Worm (Caenorhabditis elegans) whole organism, late embryonic: ENCODE results near the gene F39F10.4.
"Not testable (repeated sequence)": the region's sequence is repeated elsewhere in the genome, so short reads cannot be mapped to it uniquely, and the experiment has no call there.

ENCODE experiments used
- C08G9.2 ChIP-seq: sonication (generic microtip); optimal IDR thresholded peaks from 2 replicates; lab custom pipeline; 2016; ENCODE audit warnings: mild to moderate bottlenecking, missing genetic modification characterization, moderate library complexity, missing compliant biosample characterization
- F13H6.1 ChIP-seq: sonication (generic microtip); optimal IDR thresholded peaks from 2 replicates; lab custom pipeline; 2016; ENCODE audit warnings: missing genetic modification characterization, missing compliant biosample characterization
- K02D7.2 ChIP-seq: sonication (generic microtip); optimal IDR thresholded peaks from 2 replicates; lab custom pipeline; 2017; ENCODE audit warnings: mild to moderate bottlenecking, missing genetic modification characterization, missing compliant biosample characterization
- ahr-1 ChIP-seq: sonication (generic microtip); optimal IDR thresholded peaks from 2 replicates; lab custom pipeline; 2016; ENCODE audit warnings: missing genetic modification characterization, missing compliant biosample characterization
- ama-1 ChIP-seq: fragments of 150-350 bp; optimal IDR thresholded peaks from 2 replicates; lab custom pipeline; 2014
- ceh-19 ChIP-seq: fragments of 200-800 bp; sonication (Bioruptor generic); optimal IDR thresholded peaks from 2 replicates; lab custom pipeline; 2018; ENCODE audit warnings: mild to moderate bottlenecking, missing genetic modification characterization, missing compliant biosample characterization
- ceh-22 ChIP-seq: sonication (generic microtip); optimal IDR thresholded peaks from 2 replicates; lab custom pipeline; 2017; ENCODE audit warnings: missing biosample characterization, missing genetic modification characterization
- ceh-24 ChIP-seq: sonication (generic microtip); optimal IDR thresholded peaks from 2 replicates; lab custom pipeline; 2016; ENCODE audit warnings: mild to moderate bottlenecking, missing genetic modification characterization, missing compliant biosample characterization
- ceh-30 ChIP-seq: fragments of 150-350 bp; optimal IDR thresholded peaks from 2 replicates; lab custom pipeline; 2014; ENCODE audit warnings: missing biosample characterization, missing genetic modification characterization
- ceh-45 ChIP-seq: fragments of 200-800 bp; sonication (Bioruptor generic); IDR thresholded peaks from 2 replicates; pipeline ENCODE4 v1.3.6; 2022; ENCODE audit warnings: missing genetic modification reagents, missing genetic modification characterization, missing compliant biosample characterization
- che-1 ChIP-seq: sonication (generic microtip); optimal IDR thresholded peaks from 2 replicates; lab custom pipeline; 2016; ENCODE audit warnings: mild to moderate bottlenecking, missing genetic modification characterization, missing compliant biosample characterization
- dmd-4 ChIP-seq: sonication (generic microtip); optimal IDR thresholded peaks from 2 replicates; lab custom pipeline; 2016; ENCODE audit warnings: borderline replicate concordance, missing genetic modification characterization, missing compliant biosample characterization
- dve-1 ChIP-seq: sonication (generic microtip); optimal IDR thresholded peaks from 2 replicates; lab custom pipeline; 2017; ENCODE audit warnings: antibody characterized with exemption, mild to moderate bottlenecking, missing genetic modification characterization, missing compliant biosample characterization
- elt-2 ChIP-seq: sonication (generic microtip); optimal IDR thresholded peaks from 2 replicates; lab custom pipeline; 2016; ENCODE audit warnings: missing genetic modification reagents, missing genetic modification characterization, missing compliant biosample characterization
- ets-4 ChIP-seq: sonication (generic microtip); optimal IDR thresholded peaks from 2 replicates; lab custom pipeline; 2016; ENCODE audit warnings: missing genetic modification characterization, missing compliant biosample characterization
- eyg-1 ChIP-seq: sonication (generic microtip); optimal IDR thresholded peaks from 2 replicates; lab custom pipeline; 2016; ENCODE audit warnings: missing genotype, missing genetic modification characterization, missing compliant biosample characterization
- fkh-6 ChIP-seq: sonication (generic microtip); optimal IDR thresholded peaks from 2 replicates; lab custom pipeline; 2016; ENCODE audit warnings: missing genetic modification characterization, missing compliant biosample characterization
- hlh-13 ChIP-seq: fragments of 200-800 bp; sonication (Bioruptor generic); optimal IDR thresholded peaks from 2 replicates; lab custom pipeline; 2018; ENCODE audit warnings: mild to moderate bottlenecking, missing genetic modification characterization, missing compliant biosample characterization
- hlh-8 ChIP-seq: sonication (generic microtip); optimal IDR thresholded peaks from 2 replicates; lab custom pipeline; 2016; ENCODE audit warnings: missing genotype, missing genetic modification characterization, missing compliant biosample characterization
- mec-3 ChIP-seq: sonication (generic microtip); optimal IDR thresholded peaks from 2 replicates; lab custom pipeline; 2016; ENCODE audit warnings: borderline replicate concordance, missing genetic modification characterization, missing compliant biosample characterization
- nfya-1 ChIP-seq: sonication (generic microtip); optimal IDR thresholded peaks from 2 replicates; lab custom pipeline; 2017; ENCODE audit warnings: missing genetic modification characterization, mild to moderate bottlenecking, missing compliant biosample characterization, antibody characterized with exemption, moderate library complexity
- nhr-11 ChIP-seq: fragments of 150-350 bp; optimal IDR thresholded peaks from 2 replicates; lab custom pipeline; 2014; ENCODE audit warnings: missing biosample characterization, missing genetic modification characterization
- nhr-232 ChIP-seq: sonication (generic microtip); optimal IDR thresholded peaks from 2 replicates; lab custom pipeline; 2016; ENCODE audit warnings: missing genetic modification characterization, missing compliant biosample characterization
- pag-3 ChIP-seq: sonication (generic microtip); optimal IDR thresholded peaks from 2 replicates; lab custom pipeline; 2016; ENCODE audit warnings: missing compliant biosample characterization, missing genetic modification characterization, borderline replicate concordance
- pha-2 ChIP-seq: sonication (generic microtip); optimal IDR thresholded peaks from 2 replicates; lab custom pipeline; 2017; ENCODE audit warnings: mild to moderate bottlenecking, missing genetic modification characterization, missing compliant biosample characterization
- pros-1 ChIP-seq: fragments of 150-350 bp; optimal IDR thresholded peaks from 2 replicates; lab custom pipeline; 2014; ENCODE audit warnings: missing biosample characterization, missing genetic modification reagents, missing genetic modification characterization
- sox-2 ChIP-seq: fragments of 200-800 bp; sonication (Bioruptor generic); IDR thresholded peaks from 2 replicates; pipeline ENCODE4 v1.3.6; 2022; ENCODE audit warnings: missing genetic modification reagents, missing genetic modification characterization, missing compliant biosample characterization
- sox-4 ChIP-seq: sonication (generic microtip); optimal IDR thresholded peaks from 2 replicates; lab custom pipeline; 2017; ENCODE audit warnings: mild to moderate bottlenecking, missing genetic modification characterization, inconsistent platforms, missing compliant biosample characterization
- tbx-2 ChIP-seq: sonication (generic microtip); optimal IDR thresholded peaks from 2 replicates; lab custom pipeline; 2016; ENCODE audit warnings: missing genetic modification characterization, missing compliant biosample characterization
- ttx-3 ChIP-seq: sonication (generic microtip); optimal IDR thresholded peaks from 2 replicates; lab custom pipeline; 2016; ENCODE audit warnings: missing genetic modification reagents, missing genetic modification characterization, missing compliant biosample characterization
- unc-3 ChIP-seq, 2 experiments: fragments of 200-800 bp in 1 of 2; sonication (Bioruptor generic) in 1 of 2; sonication (generic microtip) in 1 of 2; conservative IDR thresholded peaks in 1 of 2; optimal IDR thresholded peaks in 1 of 2; 2 replicates each; pipeline versions ENCODE4 v1.3.6 to Lab custom; 2016 to 2022; ENCODE audit warnings: missing compliant biosample characterization in 2 of 2, missing genetic modification characterization in 2 of 2, missing genetic modification reagents in 1 of 2
- unc-55 ChIP-seq: sonication (generic microtip); optimal IDR thresholded peaks from 2 replicates; lab custom pipeline; 2017; ENCODE audit warnings: missing biosample characterization, missing genetic modification reagents, missing genetic modification characterization
- ztf-16 ChIP-seq: sonication (generic microtip); optimal IDR thresholded peaks from 2 replicates; lab custom pipeline; 2017; ENCODE audit warnings: missing genetic modification characterization, missing compliant biosample characterization

Gene F39F10.4

ce11 chrX:16942316-16942715 is 38.8 kb upstream of the F39F10.4 start:
- TF ChIP-seq unc-55 (GFP tag; lab: Kevin White, UChicago) (no peak), che-1 (tag; lab: Kevin White, UChicago) (no peak), nhr-232 (tag; lab: Kevin White, UChicago) (no peak), fkh-6 (tag; lab: Kevin White, UChicago) (no peak), elt-2 (tag; lab: Kevin White, UChicago) (no peak), ceh-45 (GFP tag; lab: Robert Waterston, UW) (no peak), pros-1 (tag; lab: Kevin White, UChicago) (no peak), nfya-1 (no peak), K02D7.2 (no peak), hlh-13 (GFP tag; lab: Kevin White, UChicago) (no peak), hlh-8 (tag; lab: Kevin White, UChicago) (no peak), nhr-11 (tag; lab: Kevin White, UChicago) (no peak)

ce11 chrX:16932339-16932738 is 28.8 kb upstream of the F39F10.4 start:
- peak; percentile 21 for TF ChIP-seq sox-2 (GFP tag; lab: Robert Waterston, UW)
- TF ChIP-seq unc-3 (GFP tag; conservative IDR thresholded peaks at IDR 0.05; lab: Robert Waterston, UW): peak; percentile 64; the same call in 1 of the 2 replicates
- TF ChIP-seq unc-3 (tag; optimal IDR thresholded peaks at IDR 0.05; lab: Kevin White, UChicago): not testable (repeated sequence)

ce11 chrX:16931255-16932023 is 27.9 kb upstream of the F39F10.4 start:
- TF ChIP-seq F13H6.1 (tag; lab: Kevin White, UChicago) (peak; percentile 17), nhr-11 (tag; lab: Kevin White, UChicago) (peak; percentile 29), pag-3 (tag; lab: Kevin White, UChicago) (no peak), ama-1 (lab: Kevin White, UChicago) (peak; percentile 87), tbx-2 (tag; lab: Kevin White, UChicago) (no peak), ceh-30 (peak; percentile 25), ceh-22 (tag; lab: Kevin White, UChicago) (no peak), dve-1 (tag; lab: Kevin White, UChicago) (peak; percentile 34), C08G9.2 (tag; lab: Kevin White, UChicago) (no peak), ztf-16 (tag; lab: Kevin White, UChicago) (no peak)

ce11 chrX:16930663-16931097 is 27.2 kb upstream of the F39F10.4 start:
- no peak for TF ChIP-seq nhr-11 (tag; lab: Kevin White, UChicago)
- no peak for TF ChIP-seq ttx-3 (tag; lab: Kevin White, UChicago)
- TF ChIP-seq ceh-22 (tag; lab: Kevin White, UChicago): no peak
- no peak for TF ChIP-seq F13H6.1 (tag; lab: Kevin White, UChicago)
- TF ChIP-seq ceh-45 (GFP tag; lab: Robert Waterston, UW): 0 out of 2 replicates have a peak, but pooled peaks have one; percentile 47
- no peak for TF ChIP-seq ets-4
- TF ChIP-seq mec-3 (tag; lab: Kevin White, UChicago): no peak
- TF ChIP-seq K02D7.2: no peak
- peak; percentile 34 for TF ChIP-seq ahr-1 (tag; lab: Kevin White, UChicago)
- peak; percentile 80 for TF ChIP-seq ama-1 (lab: Kevin White, UChicago)
- no peak for TF ChIP-seq ceh-19 (GFP tag; lab: Kevin White, UChicago)
- no peak for TF ChIP-seq dmd-4 (tag; lab: Kevin White, UChicago)
- TF ChIP-seq ceh-30: peak; percentile 9

DNA sequence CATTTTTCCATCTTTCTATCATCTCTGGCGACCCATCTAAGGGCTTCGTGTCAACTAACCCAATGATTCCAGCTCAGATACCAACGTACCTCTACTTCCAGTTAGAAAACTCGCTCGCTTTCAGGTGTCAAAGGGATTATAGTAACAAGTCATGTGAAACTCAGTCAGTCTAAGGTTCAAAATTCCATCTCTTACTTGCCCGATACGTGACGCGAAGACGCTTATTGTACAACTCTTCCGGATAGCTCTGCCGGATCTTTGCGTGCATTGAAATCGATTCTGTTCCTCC is 26.8 kb upstream of the F39F10.4 start:
- TF ChIP-seq che-1 (tag; lab: Kevin White, UChicago) (no peak), sox-4 (no peak), eyg-1 (tag; lab: Kevin White, UChicago) (no peak), pha-2 (no peak), ceh-24 (no peak), ztf-16 (tag; lab: Kevin White, UChicago) (no peak)
